Worm (Caenorhabditis elegans): Measurements from ENCODE around the gene F19F10.11.

DNA sequence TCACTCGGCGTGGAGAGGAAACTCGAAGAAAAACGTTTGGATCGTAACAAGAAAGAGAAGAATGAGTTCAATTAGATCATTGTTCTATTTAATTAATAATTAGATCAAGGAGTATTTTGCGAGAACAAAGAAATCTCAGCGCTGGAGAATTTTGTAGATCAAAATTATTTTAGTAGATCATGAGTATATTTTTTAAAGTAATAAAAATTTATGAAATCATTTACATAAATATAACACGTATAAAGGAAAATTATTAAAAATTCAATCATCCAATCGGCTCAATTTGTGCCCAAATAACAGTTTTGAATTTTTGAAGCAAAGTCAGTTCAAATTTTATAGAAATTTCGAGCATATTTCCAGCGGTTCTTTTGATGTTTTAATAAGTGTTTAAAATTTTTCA, 36.6 kb upstream of the F19F10.11 start, which contains the start of gene C50E3.13:
- no peak for TF ChIP-seq unc-39 (tag; optimal IDR thresholded peaks at IDR 0.05)
- no peak for TF ChIP-seq unc-62 (GFP tag; optimal IDR thresholded peaks at IDR 0.05)
- TF ChIP-seq ama-1 (optimal IDR thresholded peaks at IDR 0.05) = no peak
- TF ChIP-seq R02D3.7 (tag; optimal IDR thresholded peaks at IDR 0.05) = no peak
- no peak for TF ChIP-seq nhr-25 (tag; optimal IDR thresholded peaks at IDR 0.05)
- no peak for TF ChIP-seq fos-1 (tag; optimal IDR thresholded peaks at IDR 0.05)
- no peak for TF ChIP-seq elt-3 (tag; optimal IDR thresholded peaks at IDR 0.05)
- no peak for TF ChIP-seq nhr-76 (tag; optimal IDR thresholded peaks at IDR 0.05)
